Worm (Caenorhabditis elegans): ENCODE data around the gene his-72.

DNA sequence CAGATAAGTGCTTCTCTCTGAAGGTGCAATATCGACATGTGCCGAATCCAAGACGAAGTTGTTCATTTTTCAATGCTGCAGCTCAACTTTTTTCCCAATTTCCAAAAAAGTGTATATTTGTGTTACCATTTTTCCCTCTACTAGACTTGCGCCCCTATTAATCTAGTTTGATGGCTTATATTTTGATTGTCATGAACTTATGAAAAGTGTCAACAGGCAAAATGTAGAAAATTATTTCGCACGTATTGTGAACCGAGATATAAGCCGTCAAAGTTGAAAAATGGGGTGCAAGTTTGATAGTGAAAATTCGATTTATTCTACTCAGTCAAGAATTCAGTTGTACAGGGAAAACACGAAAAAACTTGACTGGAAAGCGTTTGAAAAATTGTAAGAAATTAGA, 10.4 kb downstream of the his-72 start, which contains the start of gene Y75B8A.32:
- no peak for TF ChIP-seq pha-4 (GFP tag; IDR thresholded peaks at IDR 0.05)
- TF ChIP-seq pha-4 (tag; optimal IDR thresholded peaks at IDR 0.05), result no peak
- TF ChIP-seq ztf-11 (tag; optimal IDR thresholded peaks at IDR 0.05), result no peak
- no peak for TF ChIP-seq zip-11 (GFP tag; IDR thresholded peaks at IDR 0.05)
- no peak for TF ChIP-seq tag-97 (GFP tag; IDR thresholded peaks at IDR 0.05)
- TF ChIP-seq unc-39 (tag; optimal IDR thresholded peaks at IDR 0.05), result no peak
- no peak for TF ChIP-seq unc-130 (GFP tag; optimal IDR thresholded peaks at IDR 0.05)
- TF ChIP-seq T26A8.4 (GFP tag; IDR thresholded peaks at IDR 0.05), result no peak
- TF ChIP-seq skn-1 (tag; optimal IDR thresholded peaks at IDR 0.05), result no peak
- TF ChIP-seq madf-5 (GFP tag; IDR thresholded peaks at IDR 0.05), result no peak
- TF ChIP-seq F44E2.7 (GFP tag; IDR thresholded peaks at IDR 0.05), result no peak
- TF ChIP-seq nhr-48 (tag; optimal IDR thresholded peaks at IDR 0.05), result no peak
- TF ChIP-seq fos-1 (tag; optimal IDR thresholded peaks at IDR 0.05), result no peak
- no peak for TF ChIP-seq lin-39 (tag; optimal IDR thresholded peaks at IDR 0.05)
- no peak for TF ChIP-seq arid-1 (GFP tag; conservative IDR thresholded peaks at IDR 0.05)

Measured in whole organism, L4 larva.